Worm (Caenorhabditis elegans) whole organism, L4 larva: ENCODE data around the gene pgl-2.

Source experiments
- F37D6.2 ChIP-seq: sonication (generic microtip); optimal IDR thresholded peaks from 2 replicates; lab custom pipeline; 2016; ENCODE audit warnings: mild to moderate bottlenecking, missing genetic modification characterization, missing compliant biosample characterization
- F44E2.7 ChIP-seq: fragments of 200-800 bp; sonication (Bioruptor generic); IDR thresholded peaks from 2 replicates; pipeline ENCODE4 v2.1.2; 2022; ENCODE audit warnings: missing genetic modification characterization, missing compliant biosample characterization
- F49E8.2 ChIP-seq: sonication (generic microtip); optimal IDR thresholded peaks from 2 replicates; lab custom pipeline; 2016; ENCODE audit warnings: missing compliant biosample characterization, mild to moderate bottlenecking, missing genetic modification characterization, borderline replicate concordance
- T26A8.4 ChIP-seq: fragments of 200-800 bp; sonication (Bioruptor generic); IDR thresholded peaks from 2 replicates; pipeline ENCODE4 v1.3.6; 2022; ENCODE audit warnings: missing genetic modification characterization, missing compliant biosample characterization
- Y105C5A.15 ChIP-seq: fragments of 200-800 bp; sonication (Bioruptor generic); IDR thresholded peaks from 2 replicates; pipeline ENCODE4 v1.3.6; 2022; ENCODE audit warnings: missing genetic modification characterization, missing compliant biosample characterization
- Y48G9A.11 ChIP-seq: fragments of 200-800 bp; sonication (Bioruptor generic); IDR thresholded peaks from 2 replicates; pipeline ENCODE4 v1.3.6; 2022; ENCODE audit warnings: missing genetic modification reagents, missing genetic modification characterization, missing compliant biosample characterization
- Y5F2A.4 ChIP-seq: fragments of 200-800 bp; sonication (Bioruptor generic); optimal IDR thresholded peaks from 2 replicates; lab custom pipeline; 2018; ENCODE audit warnings: mild to moderate bottlenecking, missing genetic modification characterization, missing compliant biosample characterization
- Y75B8A.6 ChIP-seq: fragments of 200-800 bp; sonication (Bioruptor generic); IDR thresholded peaks from 2 replicates; pipeline ENCODE4 v1.3.6; 2022; ENCODE audit warnings: missing genetic modification reagents, missing genetic modification characterization, missing compliant biosample characterization
- ZK337.2 ChIP-seq: fragments of 200-800 bp; sonication (Bioruptor generic); IDR thresholded peaks from 2 replicates; pipeline ENCODE4 v1.3.6; 2022; ENCODE audit warnings: missing genetic modification reagents, missing genetic modification characterization, missing compliant biosample characterization
- ZK546.5 ChIP-seq, 2 experiments: sonication (generic microtip); optimal IDR thresholded peaks; 2 replicates each; lab custom pipeline; 2017; ENCODE audit warnings: missing biosample characterization in 2 of 2, missing genetic modification characterization in 2 of 2
- aha-1 ChIP-seq: fragments of 150-350 bp; peaks from one replicate; lab custom pipeline; 2014; ENCODE audit warnings: missing biosample characterization, missing genetic modification characterization
- aly-2 ChIP-seq: sonication (generic microtip); optimal IDR thresholded peaks from 2 replicates; lab custom pipeline; 2018; ENCODE audit warnings: missing biosample characterization, missing genetic modification characterization
- ama-1 ChIP-seq: fragments of 150-350 bp; optimal IDR thresholded peaks from 2 replicates; lab custom pipeline; 2014; ENCODE audit warnings: inconsistent platforms, mixed read lengths
- arid-1 ChIP-seq: fragments of 200-800 bp; sonication (Bioruptor generic); conservative IDR thresholded peaks from 2 replicates; pipeline ENCODE4 v1.3.6; 2022; ENCODE audit warnings: missing genetic modification reagents, missing genetic modification characterization, missing compliant biosample characterization
- attf-4 ChIP-seq: sonication (generic microtip); optimal IDR thresholded peaks from 3 replicates; lab custom pipeline; 2017; ENCODE audit warnings: missing biosample characterization, missing genetic modification characterization
- ceh-32 ChIP-seq: sonication (generic microtip); optimal IDR thresholded peaks from 2 replicates; lab custom pipeline; 2016; ENCODE audit warnings: mild to moderate bottlenecking, missing genetic modification characterization, missing compliant biosample characterization; ENCODE audit not compliant: poor library complexity
- ceh-62 ChIP-seq: sonication (generic microtip); optimal IDR thresholded peaks from 2 replicates; lab custom pipeline; 2017; ENCODE audit warnings: missing biosample characterization, missing genetic modification characterization
- daf-16 ChIP-seq, 3 experiments: sonication (generic microtip); optimal IDR thresholded peaks; 2 replicates each; lab custom pipeline; 2016 to 2017; ENCODE audit warnings: missing genetic modification characterization in 3 of 3, missing genetic modification reagents in 3 of 3, mild to moderate bottlenecking in 2 of 3, missing compliant biosample characterization in 2 of 3, missing biosample characterization in 1 of 3, moderate library complexity in 1 of 3
- daf-19 ChIP-seq: fragments of 200-800 bp; sonication (Bioruptor generic); conservative IDR thresholded peaks from 2 replicates; pipeline ENCODE4 v1.3.6; 2022; ENCODE audit warnings: missing genetic modification characterization, missing compliant biosample characterization
- daf-8 ChIP-seq: fragments of 200-800 bp; sonication (Bioruptor generic); IDR thresholded peaks from 2 replicates; pipeline ENCODE4 v1.3.6; 2022; ENCODE audit warnings: missing genetic modification characterization, missing compliant biosample characterization
- dpl-1 ChIP-seq: fragments of 150-350 bp; optimal IDR thresholded peaks from 2 replicates; lab custom pipeline; 2014; ENCODE audit warnings: missing biosample characterization, missing genetic modification reagents, missing genetic modification characterization
- egl-27 ChIP-seq: sonication (generic microtip); optimal IDR thresholded peaks from 3 replicates; lab custom pipeline; 2017; ENCODE audit warnings: missing biosample characterization, missing genetic modification reagents, missing genetic modification characterization
- fos-1 ChIP-seq: fragments of 150-350 bp; optimal IDR thresholded peaks from 2 replicates; lab custom pipeline; 2014; ENCODE audit warnings: missing biosample characterization, missing genetic modification characterization
- hif-1 ChIP-seq, 2 experiments: sonication (generic microtip); optimal IDR thresholded peaks; 2 replicates each; lab custom pipeline; 2016 to 2017; ENCODE audit warnings: missing compliant biosample characterization in 2 of 2, missing genetic modification characterization in 2 of 2, missing genetic modification reagents in 2 of 2, missing genotype in 2 of 2, mild to moderate bottlenecking in 1 of 2
- hmg-1.1 ChIP-seq: fragments of 200-800 bp; sonication (Bioruptor generic); IDR thresholded peaks from 2 replicates; pipeline ENCODE4 v1.3.6; 2022; ENCODE audit warnings: missing genetic modification reagents, missing genetic modification characterization, missing compliant biosample characterization
- jun-1 ChIP-seq: fragments of 150-350 bp; optimal IDR thresholded peaks from 2 replicates; lab custom pipeline; 2014; ENCODE audit warnings: missing biosample characterization, missing genetic modification reagents, missing genetic modification characterization
- lim-7 ChIP-seq: fragments of 200-800 bp; sonication (Bioruptor generic); IDR thresholded peaks from 2 replicates; pipeline ENCODE4 v1.3.6; 2022; ENCODE audit warnings: missing genetic modification characterization, missing compliant biosample characterization
- lin-13 ChIP-seq: fragments of 150-350 bp; optimal IDR thresholded peaks from 2 replicates; lab custom pipeline; 2014; ENCODE audit warnings: missing biosample characterization, missing genetic modification reagents, missing genetic modification characterization
- lin-15B ChIP-seq: fragments of 150-350 bp; sonication (generic microtip); optimal IDR thresholded peaks from 3 replicates; lab custom pipeline; 2014; ENCODE audit warnings: missing biosample characterization, missing genetic modification characterization
- lir-3 ChIP-seq: sonication (generic microtip); optimal IDR thresholded peaks from 2 replicates; lab custom pipeline; 2016; ENCODE audit warnings: mild to moderate bottlenecking, missing genetic modification characterization, missing compliant biosample characterization
- madf-5 ChIP-seq, 2 experiments: fragments of 200-800 bp; sonication (Bioruptor generic); IDR thresholded peaks; 2 replicates each; pipeline ENCODE4 v1.3.6; 2022; ENCODE audit warnings: missing compliant biosample characterization in 2 of 2, missing genetic modification characterization in 2 of 2
- mes-2 ChIP-seq: sonication (generic microtip); optimal IDR thresholded peaks from 2 replicates; lab custom pipeline; 2016; ENCODE audit warnings: missing genotype, mild to moderate bottlenecking, missing genetic modification characterization, missing compliant biosample characterization; ENCODE audit not compliant: poor library complexity, severe bottlenecking
- nhr-102 ChIP-seq: sonication (generic microtip); optimal IDR thresholded peaks from 2 replicates; lab custom pipeline; 2016; ENCODE audit warnings: mild to moderate bottlenecking, missing genetic modification characterization, moderate library complexity, missing compliant biosample characterization
- nhr-111 ChIP-seq: fragments of 200-800 bp; sonication (Bioruptor generic); optimal IDR thresholded peaks from 2 replicates; lab custom pipeline; 2018; ENCODE audit warnings: mild to moderate bottlenecking, missing genetic modification characterization, missing compliant biosample characterization
- nhr-237 ChIP-seq: sonication (generic microtip); optimal IDR thresholded peaks from 2 replicates; lab custom pipeline; 2017; ENCODE audit warnings: missing biosample characterization, missing genetic modification characterization
- nhr-25 ChIP-seq: sonication (generic microtip); optimal IDR thresholded peaks from 2 replicates; lab custom pipeline; 2017; ENCODE audit warnings: missing genetic modification characterization, mild to moderate bottlenecking, missing compliant biosample characterization, antibody characterized with exemption, moderate library complexity, borderline replicate concordance; ENCODE audit not compliant: insufficient read depth
- nhr-42 ChIP-seq: fragments of 200-800 bp; sonication (Bioruptor generic); IDR thresholded peaks from 2 replicates; pipeline ENCODE4 v1.3.6; 2022; ENCODE audit warnings: missing genetic modification characterization, missing compliant biosample characterization
- nhr-48 ChIP-seq: sonication (generic microtip); optimal IDR thresholded peaks from 2 replicates; lab custom pipeline; 2016; ENCODE audit warnings: mild to moderate bottlenecking, missing genetic modification characterization, missing compliant biosample characterization
- nhr-77 ChIP-seq: fragments of 150-350 bp; optimal IDR thresholded peaks from 2 replicates; lab custom pipeline; 2014; ENCODE audit warnings: missing biosample characterization, missing genetic modification characterization
- php-3 ChIP-seq: fragments of 200-800 bp; sonication (Bioruptor generic); IDR thresholded peaks from 2 replicates; pipeline ENCODE4 v1.3.6; 2022; ENCODE audit warnings: missing genetic modification reagents, missing genetic modification characterization, missing compliant biosample characterization
- pqm-1 ChIP-seq: sonication (generic microtip); optimal IDR thresholded peaks from 2 replicates; lab custom pipeline; 2017; ENCODE audit warnings: missing biosample characterization, missing genetic modification characterization
- saeg-2 ChIP-seq: fragments of 200-800 bp; sonication (Bioruptor generic); IDR thresholded peaks from 2 replicates; pipeline ENCODE4 v1.3.6; 2022; ENCODE audit warnings: missing genetic modification reagents, missing genetic modification characterization, missing compliant biosample characterization
- snpc-4 ChIP-seq: fragments of 150-350 bp; optimal IDR thresholded peaks from 2 replicates; lab custom pipeline; 2014; ENCODE audit warnings: missing biosample characterization, missing genetic modification characterization
- spr-3 ChIP-seq: fragments of 200-800 bp; sonication (Bioruptor generic); optimal IDR thresholded peaks from 2 replicates; lab custom pipeline; 2018; ENCODE audit warnings: mild to moderate bottlenecking, missing genetic modification characterization, missing compliant biosample characterization
- tag-97 ChIP-seq: fragments of 200-800 bp; sonication (Bioruptor generic); IDR thresholded peaks from 2 replicates; pipeline ENCODE4 v1.3.6; 2022; ENCODE audit warnings: missing genetic modification characterization, missing compliant biosample characterization
- unc-62 ChIP-seq, 3 experiments: fragments of 150-350 bp in 1 of 3; sonication (generic microtip); optimal IDR thresholded peaks in 2 of 3; peaks in 1 of 3; 1 replicate in 1 of 3; 2 replicates in 2 of 3; lab custom pipeline; 2014 to 2017; ENCODE audit warnings: missing biosample characterization in 3 of 3, missing genetic modification characterization in 3 of 3, missing genetic modification reagents in 3 of 3, missing genotype in 1 of 3
- zfp-2 ChIP-seq: sonication (generic microtip); optimal IDR thresholded peaks from 2 replicates; lab custom pipeline; 2016; ENCODE audit warnings: mild to moderate bottlenecking, missing genetic modification characterization, missing compliant biosample characterization
- zfp-3 ChIP-seq: fragments of 200-800 bp; sonication (Bioruptor generic); conservative IDR thresholded peaks from 2 replicates; pipeline ENCODE4 v1.3.6; 2022; ENCODE audit warnings: missing genetic modification reagents, missing genetic modification characterization, missing compliant biosample characterization
- zip-11 ChIP-seq: fragments of 200-800 bp; sonication (Bioruptor generic); IDR thresholded peaks from 2 replicates; pipeline ENCODE4 v1.3.6; 2022; ENCODE audit warnings: missing genetic modification characterization, missing compliant biosample characterization
- zip-2 ChIP-seq: fragments of 150-350 bp; optimal IDR thresholded peaks from 2 replicates; lab custom pipeline; 2014; ENCODE audit warnings: missing biosample characterization, missing genetic modification characterization
- ztf-7 ChIP-seq: fragments of 150-350 bp; optimal IDR thresholded peaks from 2 replicates; lab custom pipeline; 2014; ENCODE audit warnings: missing biosample characterization, missing genetic modification characterization

The pgl-2 gene

DNA sequence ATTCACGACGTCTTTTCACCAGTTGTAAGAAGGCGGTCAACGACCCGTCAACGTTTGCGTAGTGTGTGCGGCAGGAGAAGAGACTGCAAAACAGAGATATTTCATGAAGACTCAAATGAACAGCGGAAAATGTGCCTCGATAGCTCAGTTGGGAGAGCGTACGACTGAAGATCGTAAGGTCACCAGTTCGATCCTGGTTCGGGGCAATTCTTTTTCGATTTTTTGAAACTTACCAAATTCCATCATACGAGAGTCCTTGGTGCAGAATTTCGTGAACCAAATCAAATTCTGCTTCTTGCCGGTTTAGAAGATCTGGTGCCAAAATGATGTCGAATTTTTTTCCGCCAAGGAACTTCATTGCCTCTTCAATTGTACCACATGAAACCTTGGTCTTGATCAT is 22.3 kb downstream of the pgl-2 start (continued):
- TF ChIP-seq dpl-1 (GFP tag; lab: Kevin White, UChicago) (no peak), nhr-102 (tag; lab: Kevin White, UChicago) (peak; percentile 1), pqm-1 (no peak), attf-4 (tag; lab: Kevin White, UChicago) (no peak), zip-11 (no peak), fos-1 (tag; lab: Kevin White, UChicago) (no peak), egl-27 (no peak), ZK546.5 (tag; optimal IDR thresholded peaks at IDR 0.05; lab: Kevin White, UChicago) (no peak), nhr-25 (tag; lab: Kevin White, UChicago) (no peak), aha-1 (tag; lab: Kevin White, UChicago) (peak; percentile 97), madf-5 (GFP tag; IDR thresholded peaks at IDR 0.05; lab: Robert Waterston, UW) (peak; percentile 11 to 64; a peak in 1 of 4 replicates), daf-16 (GFP tag; optimal IDR thresholded peaks at IDR 0.05; lab: Kevin White, UChicago) (peak in 1 of 2 experiments; percentile 37), daf-16 (tag; optimal IDR thresholded peaks at IDR 0.05; lab: Kevin White, UChicago) (peak; percentile 26), Y105C5A.15 (no peak), saeg-2 (0 out of 2 replicates have a peak, but pooled peaks have one; percentile 54), ceh-32 (tag; lab: Kevin White, UChicago) (no peak), Y48G9A.11 (GFP tag; lab: Robert Waterston, UW) (peak; percentile 66), F44E2.7 (no peak), lin-15B (tag; lab: Kevin White, UChicago) (no peak), lin-13 (GFP tag; lab: Kevin White, UChicago) (peak; percentile 47), ceh-62 (no peak), spr-3 (no peak), mes-2 (tag; lab: Kevin White, UChicago) (peak; percentile 71), zfp-3 (GFP tag; lab: Robert Waterston, UW) (peak; percentile 12; the same call in 1 of the 2 replicates), php-3 (GFP tag; lab: Robert Waterston, UW) (0 out of 2 replicates have a peak, but pooled peaks have one; percentile 57), daf-19 (GFP tag; lab: Robert Waterston, UW) (no peak), ZK337.2 (GFP tag; lab: Robert Waterston, UW) (no peak), ama-1 (lab: Kevin White, UChicago) (peak; percentile 72), ztf-7 (tag; lab: Kevin White, UChicago) (no peak), Y75B8A.6 (GFP tag; lab: Robert Waterston, UW) (no peak), nhr-48 (tag; lab: Kevin White, UChicago) (no peak), nhr-42 (GFP tag; lab: Robert Waterston, UW) (no peak), Y5F2A.4 (GFP tag; lab: Kevin White, UChicago) (peak; percentile 5), nhr-111 (no peak), lir-3 (tag; lab: Kevin White, UChicago) (no peak), daf-8 (GFP tag; lab: Robert Waterston, UW) (no peak), tag-97 (GFP tag; lab: Robert Waterston, UW) (no peak), aly-2 (peak; percentile 5), zfp-2 (tag; lab: Kevin White, UChicago) (no peak), unc-62 (GFP tag; optimal IDR thresholded peaks at IDR 0.05 in 1 of 2; lab: Kevin White, UChicago) (peak in 1 of 2 experiments; percentile 92), unc-62 (tag; optimal IDR thresholded peaks at IDR 0.05; lab: Kevin White, UChicago) (no peak), snpc-4 (tag; lab: Kevin White, UChicago) (no peak), lim-7 (GFP tag; lab: Robert Waterston, UW) (peak; percentile 71), F37D6.2 (no peak), arid-1 (peak; percentile 18; the same call in 1 of the 2 replicates), F49E8.2 (tag; lab: Kevin White, UChicago) (no peak), nhr-77 (no peak), T26A8.4 (peak; percentile 75), jun-1 (tag; lab: Kevin White, UChicago) (no peak), hmg-1.1 (peak; percentile 67), nhr-237 (tag; lab: Kevin White, UChicago) (no peak), hif-1 (tag; optimal IDR thresholded peaks at IDR 0.05; lab: Kevin White, UChicago) (peak in 1 of 2 experiments; percentile 17), zip-2 (tag; lab: Kevin White, UChicago) (no peak)
